Worm (Caenorhabditis elegans) whole organism, mixed stage, embryonic: ENCODE results near the gene tsp-6.

Source experiments
- M03D4.4 ChIP-seq: sonication (generic microtip); optimal IDR thresholded peaks from 2 replicates; lab custom pipeline; 2017; ENCODE audit warnings: mild to moderate bottlenecking, missing genetic modification characterization, missing compliant biosample characterization
- ceh-39 ChIP-seq: fragments of 150-350 bp; optimal IDR thresholded peaks from 2 replicates; lab custom pipeline; 2014; ENCODE audit warnings: missing biosample characterization, missing genetic modification characterization
- ceh-43 ChIP-seq: fragments of 200-800 bp; sonication (Bioruptor generic); optimal IDR thresholded peaks from 2 replicates; lab custom pipeline; 2018; ENCODE audit warnings: mild to moderate bottlenecking, missing genetic modification characterization, moderate library complexity, missing compliant biosample characterization
- ceh-83 ChIP-seq: fragments of 200-800 bp; sonication (Bioruptor generic); optimal IDR thresholded peaks from 2 replicates; lab custom pipeline; 2018; ENCODE audit warnings: mild to moderate bottlenecking, missing genetic modification characterization, missing compliant biosample characterization
- cnd-1 ChIP-seq: fragments of 200-800 bp; sonication (Bioruptor generic); optimal IDR thresholded peaks from 2 replicates; lab custom pipeline; 2018; ENCODE audit warnings: mild to moderate bottlenecking, missing genetic modification characterization, missing compliant biosample characterization
- drap-1 ChIP-seq: fragments of 200-800 bp; sonication (Bioruptor generic); optimal IDR thresholded peaks from 3 replicates; lab custom pipeline; 2018; ENCODE audit warnings: mild to moderate bottlenecking, missing genetic modification characterization, missing compliant biosample characterization
- elt-1 ChIP-seq: sonication (generic microtip); optimal IDR thresholded peaks from 2 replicates; lab custom pipeline; 2017; ENCODE audit warnings: missing genetic modification characterization, mild to moderate bottlenecking, missing compliant biosample characterization, antibody characterized with exemption, moderate library complexity, borderline replicate concordance; ENCODE audit not compliant: insufficient read depth
- elt-3 ChIP-seq: fragments of 150-350 bp; optimal IDR thresholded peaks from 2 replicates; lab custom pipeline; 2014; ENCODE audit warnings: missing biosample characterization, missing genetic modification characterization
- flh-1 ChIP-seq: fragments of 200-800 bp; sonication (Bioruptor generic); optimal IDR thresholded peaks from 2 replicates; lab custom pipeline; 2018; ENCODE audit warnings: mild to moderate bottlenecking, missing genetic modification characterization, moderate library complexity, missing compliant biosample characterization
- ham-2 ChIP-seq: fragments of 200-800 bp; sonication (Bioruptor generic); optimal IDR thresholded peaks from 2 replicates; lab custom pipeline; 2018; ENCODE audit warnings: mild to moderate bottlenecking, missing genetic modification characterization, missing compliant biosample characterization
- hlh-1 ChIP-seq: fragments of 150-350 bp; optimal IDR thresholded peaks from 2 replicates; lab custom pipeline; 2014; ENCODE audit warnings: missing biosample characterization, missing genetic modification reagents, missing genetic modification characterization
- lin-13 ChIP-seq: fragments of 150-350 bp; optimal IDR thresholded peaks from 2 replicates; lab custom pipeline; 2014; ENCODE audit warnings: missing biosample characterization, missing genetic modification characterization
- lin-32 ChIP-seq: fragments of 200-800 bp; sonication (Bioruptor generic); optimal IDR thresholded peaks from 2 replicates; lab custom pipeline; 2018; ENCODE audit warnings: mild to moderate bottlenecking, missing genetic modification characterization, missing compliant biosample characterization
- lsy-2 ChIP-seq: fragments of 150-350 bp; optimal IDR thresholded peaks from 2 replicates; lab custom pipeline; 2014; ENCODE audit warnings: missing biosample characterization, missing genetic modification characterization
- mab-5 ChIP-seq: fragments of 150-350 bp; optimal IDR thresholded peaks from 2 replicates; lab custom pipeline; 2014; ENCODE audit warnings: missing biosample characterization, missing genetic modification characterization
- mep-1 ChIP-seq: fragments of 150-350 bp; optimal IDR thresholded peaks from 2 replicates; lab custom pipeline; 2017; ENCODE audit warnings: missing biosample characterization, missing genetic modification reagents, missing genetic modification characterization, inconsistent platforms
- mls-2 ChIP-seq: sonication (generic microtip); optimal IDR thresholded peaks from 2 replicates; lab custom pipeline; 2016; ENCODE audit warnings: mild to moderate bottlenecking, missing genetic modification characterization, moderate library complexity, missing compliant biosample characterization
- nhr-12 ChIP-seq: fragments of 150-350 bp; optimal IDR thresholded peaks from 2 replicates; lab custom pipeline; 2014; ENCODE audit warnings: missing biosample characterization, missing genetic modification characterization
- nhr-2 ChIP-seq: fragments of 150-350 bp; optimal IDR thresholded peaks from 2 replicates; lab custom pipeline; 2014; ENCODE audit warnings: missing biosample characterization, missing genetic modification characterization
- nhr-237 ChIP-seq: fragments of 150-350 bp; optimal IDR thresholded peaks from 2 replicates; lab custom pipeline; 2014; ENCODE audit warnings: missing biosample characterization, missing genetic modification characterization
- nhr-76 ChIP-seq: sonication (generic microtip); optimal IDR thresholded peaks from 2 replicates; lab custom pipeline; 2017; ENCODE audit warnings: missing biosample characterization, missing genetic modification characterization
- pha-4 ChIP-seq: fragments of 150-350 bp; optimal IDR thresholded peaks from 2 replicates; lab custom pipeline; 2018; ENCODE audit warnings: missing biosample characterization, missing genetic modification reagents, missing genetic modification characterization
- sem-2 ChIP-seq: fragments of 200-800 bp; sonication (Bioruptor generic); optimal IDR thresholded peaks from 2 replicates; lab custom pipeline; 2018; ENCODE audit warnings: mild to moderate bottlenecking, missing genetic modification characterization, missing compliant biosample characterization
- snpc-4 ChIP-seq: fragments of 150-350 bp; optimal IDR thresholded peaks from 2 replicates; lab custom pipeline; 2014; ENCODE audit warnings: missing biosample characterization, missing genetic modification characterization
- sptf-1 ChIP-seq: sonication (generic microtip); optimal IDR thresholded peaks from 2 replicates; lab custom pipeline; 2017; ENCODE audit warnings: mild to moderate bottlenecking, missing genetic modification characterization, moderate library complexity, missing compliant biosample characterization
- tbx-8 ChIP-seq: fragments of 200-800 bp; sonication (Bioruptor generic); optimal IDR thresholded peaks from 2 replicates; lab custom pipeline; 2018; ENCODE audit warnings: mild to moderate bottlenecking, missing genetic modification characterization, moderate library complexity, missing compliant biosample characterization
- unc-120 ChIP-seq: sonication (generic microtip); optimal IDR thresholded peaks from 2 replicates; lab custom pipeline; 2017; ENCODE audit warnings: missing genetic modification characterization, missing compliant biosample characterization; ENCODE audit not compliant: poor library complexity, severe bottlenecking
- unc-39 ChIP-seq: fragments of 150-350 bp; optimal IDR thresholded peaks from 2 replicates; lab custom pipeline; 2014; ENCODE audit warnings: missing biosample characterization, missing genetic modification characterization
- unc-62 ChIP-seq: fragments of 150-350 bp; optimal IDR thresholded peaks from 2 replicates; lab custom pipeline; 2014; ENCODE audit warnings: missing biosample characterization, missing genetic modification reagents, missing genetic modification characterization
- zip-8 ChIP-seq: fragments of 150-350 bp; optimal IDR thresholded peaks from 2 replicates; lab custom pipeline; 2014; ENCODE audit warnings: missing biosample characterization, missing genetic modification characterization
- ztf-11 ChIP-seq: fragments of 150-350 bp; optimal IDR thresholded peaks from 2 replicates; lab custom pipeline; 2014; ENCODE audit warnings: missing biosample characterization, missing genetic modification characterization

tsp-6 gene

DNA sequence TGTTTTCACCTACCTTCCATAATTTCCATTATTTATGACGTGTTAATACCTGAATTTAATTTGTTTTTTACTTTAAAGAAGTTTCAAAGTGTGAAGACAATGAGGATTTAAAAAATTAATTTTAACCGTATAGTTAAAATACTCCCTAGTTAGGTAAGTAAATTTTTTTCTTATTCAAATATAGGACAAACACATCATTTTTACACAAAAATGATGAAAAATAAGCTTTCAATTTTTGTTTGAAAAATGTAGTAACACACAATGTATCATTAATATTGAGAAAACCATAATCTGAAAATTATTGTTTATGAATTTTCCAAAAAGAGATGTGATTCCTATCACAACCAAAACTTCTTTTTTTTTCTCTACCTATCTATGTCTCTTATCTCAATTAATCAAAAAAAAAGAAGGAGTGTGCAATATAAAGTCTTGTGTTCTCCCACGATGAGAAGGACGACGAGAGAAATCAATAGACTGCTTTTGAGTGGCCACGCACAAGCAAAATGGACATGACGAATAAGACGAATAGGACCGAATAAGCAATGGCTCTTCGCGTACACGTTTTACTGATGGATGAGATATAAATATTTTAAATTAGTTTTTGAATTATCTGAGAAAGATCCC, 6.0 kb upstream of the tsp-6 start, which contains the start of gene C14A11.6:
Gene C14A11.6 (minus strand): TSS at position 51 of the 624 bp plus-strand sequence.
- TF ChIP-seq ceh-39 (tag; lab: Kevin White, UChicago) (no peak), sptf-1 (tag; lab: Kevin White, UChicago) (no peak), flh-1 (no peak), nhr-76 (tag; lab: Kevin White, UChicago) (no peak), ztf-11 (tag; lab: Kevin White, UChicago) (no peak), lsy-2 (tag; lab: Kevin White, UChicago) (no peak), cnd-1 (tag; lab: Kevin White, UChicago) (no peak), tbx-8 (GFP tag; lab: Kevin White, UChicago) (no peak), ceh-83 (no peak), unc-120 (tag; lab: Kevin White, UChicago) (no peak), zip-8 (tag; lab: Kevin White, UChicago) (no peak), lin-13 (tag; lab: Kevin White, UChicago) (no peak), mab-5 (tag; lab: Kevin White, UChicago) (no peak), mls-2 (tag; lab: Kevin White, UChicago) (no peak), nhr-2 (no peak), elt-1 (tag; lab: Kevin White, UChicago) (no peak), sem-2 (GFP tag; lab: Kevin White, UChicago) (no peak), pha-4 (no peak), snpc-4 (no peak), ceh-43 (GFP tag; lab: Kevin White, UChicago) (no peak)
- TF ChIP-seq, all 35 proteins: peak for 0

ce11 chrX:2818899-2819298, 1.3 kb upstream of the tsp-6 start:
- TF ChIP-seq nhr-76 (tag; lab: Kevin White, UChicago) (no peak), nhr-237 (tag; lab: Kevin White, UChicago) (no peak), unc-120 (tag; lab: Kevin White, UChicago) (no peak), lsy-2 (tag; lab: Kevin White, UChicago) (no peak), drap-1 (GFP tag; lab: Kevin White, UChicago) (no peak), M03D4.4 (tag; lab: Kevin White, UChicago) (no peak), nhr-12 (tag; lab: Kevin White, UChicago) (no peak), hlh-1 (tag; lab: Kevin White, UChicago) (no peak), nhr-2 (no peak), ceh-43 (GFP tag; lab: Kevin White, UChicago) (no peak), zip-8 (tag; lab: Kevin White, UChicago) (no peak), mep-1 (no peak), ceh-39 (tag; lab: Kevin White, UChicago) (no peak), elt-1 (tag; lab: Kevin White, UChicago) (no peak), pha-4 (no peak)

- TF ChIP-seq nhr-12 (tag; lab: Kevin White, UChicago) (no peak), mab-5 (tag; lab: Kevin White, UChicago) (no peak), unc-120 (tag; lab: Kevin White, UChicago) (no peak), mls-2 (tag; lab: Kevin White, UChicago) (no peak), lin-32 (GFP tag; lab: Kevin White, UChicago) (no peak), unc-62 (GFP tag; lab: Kevin White, UChicago) (no peak), unc-39 (tag; lab: Kevin White, UChicago) (no peak), elt-1 (tag; lab: Kevin White, UChicago) (no peak), ceh-39 (tag; lab: Kevin White, UChicago) (no peak), nhr-2 (no peak), ztf-11 (tag; lab: Kevin White, UChicago) (no peak), M03D4.4 (tag; lab: Kevin White, UChicago) (no peak), elt-3 (tag; lab: Kevin White, UChicago) (no peak), sptf-1 (tag; lab: Kevin White, UChicago) (no peak), ham-2 (GFP tag; lab: Kevin White, UChicago) (no peak), pha-4 (no peak)
Observed at ce11 chrX:2819747-2820146, 501 bp upstream of the tsp-6 start.

DNA sequence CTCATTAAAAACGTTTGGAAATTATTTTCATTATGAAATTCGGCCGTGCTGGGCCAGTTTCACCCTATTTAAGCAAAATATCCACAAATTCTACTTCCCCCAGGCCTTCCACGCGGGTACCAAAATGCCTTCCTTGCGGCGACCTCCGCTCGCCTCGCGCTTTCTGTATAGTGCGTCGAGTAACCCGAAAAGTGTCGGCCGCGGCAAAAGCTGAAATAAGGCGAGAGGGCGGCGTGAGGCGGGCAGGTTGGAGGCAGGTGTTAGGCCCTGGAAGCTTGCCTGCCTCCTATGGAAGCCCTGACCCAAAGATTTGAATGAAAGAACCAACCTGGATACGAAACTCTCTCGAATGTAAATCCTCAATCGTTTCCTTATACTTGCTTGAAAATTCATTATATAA, 6.1 kb downstream of the tsp-6 start:
- no peak for TF ChIP-seq M03D4.4 (tag; lab: Kevin White, UChicago)
- no peak for TF ChIP-seq cnd-1 (tag; lab: Kevin White, UChicago)
- no peak for TF ChIP-seq unc-120 (tag; lab: Kevin White, UChicago)
- no peak for TF ChIP-seq lsy-2 (tag; lab: Kevin White, UChicago)
- no peak for TF ChIP-seq nhr-2
- no peak for TF ChIP-seq mls-2 (tag; lab: Kevin White, UChicago)
- TF ChIP-seq mab-5 (tag; lab: Kevin White, UChicago): no peak
- TF ChIP-seq ceh-43 (GFP tag; lab: Kevin White, UChicago): no peak
- TF ChIP-seq mep-1: no peak
- no peak for TF ChIP-seq flh-1
